Worm (Caenorhabditis elegans) whole organism, L2 larva: ENCODE data around the gene ZK1240.5.

ENCODE experiments used
- C34F6.9 ChIP-seq: fragments of 150-350 bp; optimal IDR thresholded peaks from 2 replicates; lab custom pipeline; 2014; ENCODE audit warnings: missing biosample characterization, missing genetic modification characterization
- F13H6.1 ChIP-seq: sonication (generic microtip); optimal IDR thresholded peaks from 2 replicates; lab custom pipeline; 2016; ENCODE audit warnings: missing genetic modification characterization, missing compliant biosample characterization
- R02D3.7 ChIP-seq: fragments of 150-350 bp; optimal IDR thresholded peaks from 2 replicates; lab custom pipeline; 2014; ENCODE audit warnings: missing biosample characterization, missing genetic modification characterization
- Y55F3AM.14 ChIP-seq: fragments of 200-800 bp; sonication (Bioruptor generic); optimal IDR thresholded peaks from 2 replicates; lab custom pipeline; 2018; ENCODE audit warnings: mild to moderate bottlenecking, missing genetic modification characterization, missing compliant biosample characterization
- aly-2 ChIP-seq: fragments of 150-350 bp; optimal IDR thresholded peaks from 2 replicates; lab custom pipeline; 2014; ENCODE audit warnings: missing biosample characterization, missing genetic modification characterization
- ama-1 ChIP-seq: fragments of 150-350 bp; optimal IDR thresholded peaks from 2 replicates; lab custom pipeline; 2018; ENCODE audit warnings: inconsistent platforms
- blmp-1 ChIP-seq: sonication (generic microtip); optimal IDR thresholded peaks from 2 replicates; lab custom pipeline; 2017; ENCODE audit warnings: missing genetic modification characterization, mild to moderate bottlenecking, missing compliant biosample characterization, antibody characterized with exemption, moderate library complexity; ENCODE audit not compliant: insufficient read depth
- ceh-82 ChIP-seq: fragments of 150-350 bp; optimal IDR thresholded peaks from 2 replicates; lab custom pipeline; 2014; ENCODE audit warnings: missing biosample characterization, missing genetic modification characterization
- crh-2 ChIP-seq: sonication (generic microtip); optimal IDR thresholded peaks from 2 replicates; lab custom pipeline; 2017; ENCODE audit warnings: missing biosample characterization, missing genetic modification characterization
- dmd-4 ChIP-seq: sonication (generic microtip); optimal IDR thresholded peaks from 2 replicates; lab custom pipeline; 2017; ENCODE audit warnings: missing biosample characterization, missing genetic modification characterization
- elt-1 ChIP-seq: fragments of 150-350 bp; optimal IDR thresholded peaks from 2 replicates; lab custom pipeline; 2014; ENCODE audit warnings: missing biosample characterization, missing genetic modification characterization
- elt-3 ChIP-seq: sonication (generic microtip); optimal IDR thresholded peaks from 2 replicates; lab custom pipeline; 2017; ENCODE audit warnings: missing biosample characterization, missing genetic modification characterization
- fos-1 ChIP-seq: fragments of 150-350 bp; optimal IDR thresholded peaks from 2 replicates; lab custom pipeline; 2014; ENCODE audit warnings: missing biosample characterization, missing genetic modification characterization
- gmeb-1 ChIP-seq: fragments of 150-350 bp; optimal IDR thresholded peaks from 2 replicates; lab custom pipeline; 2014; ENCODE audit warnings: missing biosample characterization, missing genetic modification characterization
- lin-11 ChIP-seq: fragments of 150-350 bp; sonication (generic microtip); optimal IDR thresholded peaks from 2 replicates; lab custom pipeline; 2014; ENCODE audit warnings: missing biosample characterization, missing genetic modification characterization, inconsistent platforms, mixed read lengths
- lin-13 ChIP-seq: fragments of 150-350 bp; optimal IDR thresholded peaks from 2 replicates; lab custom pipeline; 2014; ENCODE audit warnings: missing biosample characterization, missing genetic modification reagents, missing genetic modification characterization
- lin-39 ChIP-seq: fragments of 150-350 bp; optimal IDR thresholded peaks from 2 replicates; lab custom pipeline; 2014; ENCODE audit warnings: missing biosample characterization, missing genetic modification reagents, missing genetic modification characterization
- lsy-2 ChIP-seq, 2 experiments: fragments of 150-350 bp in 1 of 2; sonication (generic microtip) in 1 of 2; optimal IDR thresholded peaks; 2 replicates each; lab custom pipeline; 2014 to 2017; ENCODE audit warnings: missing biosample characterization in 2 of 2, missing genetic modification characterization in 2 of 2
- mbf-1 ChIP-seq: sonication (generic microtip); optimal IDR thresholded peaks from 2 replicates; lab custom pipeline; 2017; ENCODE audit warnings: missing biosample characterization, missing genetic modification characterization
- mdl-1 ChIP-seq, 2 experiments: fragments of 150-350 bp in 1 of 2; sonication (generic microtip) in 1 of 2; optimal IDR thresholded peaks; 2 replicates each; lab custom pipeline; 2017; ENCODE audit warnings: missing biosample characterization in 2 of 2, missing genetic modification characterization in 2 of 2
- nhr-11 ChIP-seq: fragments of 150-350 bp; optimal IDR thresholded peaks from 2 replicates; lab custom pipeline; 2014; ENCODE audit warnings: missing biosample characterization, missing genetic modification characterization
- nhr-12 ChIP-seq: fragments of 150-350 bp; optimal IDR thresholded peaks from 2 replicates; lab custom pipeline; 2014; ENCODE audit warnings: missing biosample characterization, missing genetic modification characterization
- nhr-129 ChIP-seq: fragments of 150-350 bp; optimal IDR thresholded peaks from 2 replicates; lab custom pipeline; 2014; ENCODE audit warnings: missing biosample characterization, missing genetic modification characterization
- nhr-23 ChIP-seq: fragments of 150-350 bp; optimal IDR thresholded peaks from 2 replicates; lab custom pipeline; 2014; ENCODE audit warnings: missing biosample characterization, missing genetic modification reagents, missing genetic modification characterization
- nhr-237 ChIP-seq: fragments of 150-350 bp; optimal IDR thresholded peaks from 2 replicates; lab custom pipeline; 2014; ENCODE audit warnings: missing biosample characterization, missing genetic modification characterization
- nhr-77 ChIP-seq: fragments of 150-350 bp; optimal IDR thresholded peaks from 2 replicates; lab custom pipeline; 2014; ENCODE audit warnings: missing biosample characterization, missing genetic modification characterization
- peb-1 ChIP-seq: fragments of 150-350 bp; optimal IDR thresholded peaks from 2 replicates; lab custom pipeline; 2014; ENCODE audit warnings: missing biosample characterization, missing genetic modification characterization
- sma-9 ChIP-seq, 2 experiments: fragments of 150-350 bp in 1 of 2; sonication (generic microtip) in 1 of 2; optimal IDR thresholded peaks; 2 replicates each; lab custom pipeline; 2014 to 2016; ENCODE audit warnings: missing genetic modification characterization in 2 of 2, mild to moderate bottlenecking in 1 of 2, missing biosample characterization in 1 of 2, missing compliant biosample characterization in 1 of 2, missing genetic modification reagents in 1 of 2, moderate library complexity in 1 of 2
- snpc-4 ChIP-seq: fragments of 150-350 bp; optimal IDR thresholded peaks from 2 replicates; lab custom pipeline; 2014; ENCODE audit warnings: missing biosample characterization, missing genetic modification characterization
- unc-55 ChIP-seq: fragments of 150-350 bp; sonication (generic microtip); optimal IDR thresholded peaks from 3 replicates; lab custom pipeline; 2014; ENCODE audit warnings: missing biosample characterization, missing genetic modification reagents, missing genetic modification characterization
- unc-62 ChIP-seq: fragments of 150-350 bp; optimal IDR thresholded peaks from 2 replicates; lab custom pipeline; 2014; ENCODE audit warnings: missing biosample characterization, missing genetic modification reagents, missing genetic modification characterization
- zag-1 ChIP-seq: fragments of 150-350 bp; optimal IDR thresholded peaks from 2 replicates; lab custom pipeline; 2014; ENCODE audit warnings: missing biosample characterization, missing genetic modification characterization
- ztf-1 ChIP-seq: fragments of 200-800 bp; sonication (Bioruptor generic); conservative IDR thresholded peaks from 2 replicates; pipeline ENCODE4 v1.3.6; 2022; ENCODE audit warnings: missing genetic modification characterization, missing compliant biosample characterization

The ZK1240.5 gene

ce11 chrII:2341515-2341914, 23.8 kb upstream of the ZK1240.5 start, which contains the start of gene enri-1:
Gene enri-1, minus strand, starts transcription at chrII:2341615.
- no peak for TF ChIP-seq ama-1
- no peak for TF ChIP-seq sma-9 (GFP tag; optimal IDR thresholded peaks at IDR 0.05; lab: Kevin White, UChicago)
- no peak for TF ChIP-seq sma-9 (tag; optimal IDR thresholded peaks at IDR 0.05; lab: Kevin White, UChicago)
- TF ChIP-seq nhr-129 (tag; lab: Kevin White, UChicago): no peak
- no peak for TF ChIP-seq lin-39 (tag; lab: Kevin White, UChicago)
- TF ChIP-seq mbf-1 (tag; lab: Kevin White, UChicago): no peak
- TF ChIP-seq, all 48 proteins: peak for 0

- TF ChIP-seq nhr-23 (tag; lab: Kevin White, UChicago) (no peak), mdl-1 (tag; optimal IDR thresholded peaks at IDR 0.05; lab: Kevin White, UChicago) (no peak), nhr-77 (tag; lab: Kevin White, UChicago) (no peak), elt-3 (tag; lab: Kevin White, UChicago) (no peak), unc-55 (GFP tag; lab: Kevin White, UChicago) (peak; percentile 26), zag-1 (tag; lab: Kevin White, UChicago) (no peak), blmp-1 (no peak), mbf-1 (tag; lab: Kevin White, UChicago) (no peak), lsy-2 (tag; optimal IDR thresholded peaks at IDR 0.05; lab: Kevin White, UChicago) (peak in 1 of 2 experiments; percentile 38), dmd-4 (tag; lab: Kevin White, UChicago) (no peak), unc-62 (GFP tag; lab: Kevin White, UChicago) (no peak), nhr-11 (no peak), crh-2 (tag; lab: Kevin White, UChicago) (peak; percentile 14), lin-39 (tag; lab: Kevin White, UChicago) (no peak)
Measured at ce11 chrII:2340974-2341373, 23.2 kb upstream of the ZK1240.5 start.

ce11 chrII:2336177-2336576, 18.4 kb upstream of the ZK1240.5 start:
- TF ChIP-seq ztf-1 (GFP tag; lab: Robert Waterston, UW): no peak
- TF ChIP-seq nhr-237: no peak

- TF ChIP-seq fos-1 (peak; percentile 60), F13H6.1 (no peak), lin-11 (no peak), lin-13 (GFP tag; lab: Kevin White, UChicago) (no peak), nhr-23 (tag; lab: Kevin White, UChicago) (no peak), C34F6.9 (no peak), gmeb-1 (tag; lab: Kevin White, UChicago) (peak; percentile 26), R02D3.7 (tag; lab: Kevin White, UChicago) (no peak), aly-2 (tag; lab: Kevin White, UChicago) (no peak), nhr-12 (tag; lab: Kevin White, UChicago) (no peak), ceh-82 (no peak), mbf-1 (tag; lab: Kevin White, UChicago) (no peak), ama-1 (no peak)
Measured at ce11 chrII:2335572-2335971, 17.8 kb upstream of the ZK1240.5 start, which contains the start of gene F43C11.7. Gene F43C11.7, plus strand, starts transcription at chrII:2335897.

ce11 chrII:2332220-2332619, 14.5 kb upstream of the ZK1240.5 start, which contains the start of gene F43C11.8:
Gene F43C11.8, plus strand, starts transcription at chrII:2332520.
- TF ChIP-seq fos-1: peak; percentile 1
- TF ChIP-seq ama-1: no peak
- no peak for TF ChIP-seq mdl-1 (tag; optimal IDR thresholded peaks at IDR 0.05; lab: Kevin White, UChicago)
- TF ChIP-seq, all 48 proteins: peak for 1

ce11 chrII:2330462-2330861, 12.7 kb upstream of the ZK1240.5 start:
- no peak for TF ChIP-seq snpc-4 (tag; lab: Kevin White, UChicago)
- no peak for TF ChIP-seq peb-1 (tag; lab: Kevin White, UChicago)
- no peak for TF ChIP-seq F13H6.1
- no peak for TF ChIP-seq lsy-2 (tag; optimal IDR thresholded peaks at IDR 0.05; lab: Kevin White, UChicago)
- TF ChIP-seq C34F6.9: no peak
- TF ChIP-seq elt-1 (tag; lab: Kevin White, UChicago): no peak
- TF ChIP-seq ama-1: no peak
- no peak for TF ChIP-seq lin-39 (tag; lab: Kevin White, UChicago)
- TF ChIP-seq elt-3 (tag; lab: Kevin White, UChicago): no peak
- TF ChIP-seq Y55F3AM.14 (GFP tag; lab: Kevin White, UChicago): no peak
- TF ChIP-seq nhr-12 (tag; lab: Kevin White, UChicago): no peak
